Fruit fly (Drosophila melanogaster) whole organism, embryonic: Measurements from ENCODE around the gene Gas8.

Experiments used
- B-H2 ChIP-seq: fragments of 200-800 bp; sonication (Bioruptor generic); optimal IDR thresholded peaks from 2 replicates; lab custom pipeline; 2018; ENCODE audit warnings: missing biosample characterization, mild to moderate bottlenecking, missing genetic modification characterization
- Bdp1 ChIP-seq: fragments of 200-800 bp; sonication (Bioruptor generic); optimal IDR thresholded peaks from 3 replicates; lab custom pipeline; 2016; ENCODE audit warnings: missing biosample characterization, missing genetic modification characterization
- CG10274 ChIP-seq: fragments of 200-800 bp; sonication (Bioruptor generic); optimal IDR thresholded peaks from 3 replicates; lab custom pipeline; 2017; ENCODE audit warnings: missing biosample characterization, mild to moderate bottlenecking, missing genetic modification characterization
- CG10654 ChIP-seq: fragments of 200-800 bp; sonication (Bioruptor generic); optimal IDR thresholded peaks from 2 replicates; lab custom pipeline; 2016; ENCODE audit warnings: missing biosample characterization, missing genetic modification characterization
- CG11398 ChIP-seq: fragments of 200-800 bp; sonication (Bioruptor generic); optimal IDR thresholded peaks from 2 replicates; lab custom pipeline; 2016; ENCODE audit warnings: missing biosample characterization, missing genetic modification characterization
- CG12155 ChIP-seq: fragments of 200-800 bp; sonication (Bioruptor generic); optimal IDR thresholded peaks from 3 replicates; lab custom pipeline; 2016; ENCODE audit warnings: missing biosample characterization, missing genetic modification characterization
- CG15011 ChIP-seq: fragments of 200-800 bp; sonication (Bioruptor generic); optimal IDR thresholded peaks from 3 replicates; lab custom pipeline; 2018; ENCODE audit warnings: missing biosample characterization, mild to moderate bottlenecking, missing genetic modification characterization
- CG15696 ChIP-seq: fragments of 200-800 bp; sonication (Bioruptor generic); optimal IDR thresholded peaks from 2 replicates; lab custom pipeline; 2019; ENCODE audit warnings: missing biosample characterization, mild to moderate bottlenecking, missing genetic modification characterization, moderate library complexity
- CG1647 ChIP-seq: fragments of 200-800 bp; sonication (Bioruptor generic); optimal IDR thresholded peaks from 3 replicates; lab custom pipeline; 2016; ENCODE audit warnings: missing biosample characterization, missing genetic modification characterization
- CG17328 ChIP-seq: fragments of 200-800 bp; sonication (Bioruptor generic); IDR thresholded peaks from 2 replicates; pipeline ENCODE4 v1.3.6; 2022; ENCODE audit warnings: missing biosample characterization, missing genetic modification characterization
- CG1832 ChIP-seq: fragments of 200-800 bp; sonication (Bioruptor generic); optimal IDR thresholded peaks from 2 replicates; lab custom pipeline; 2017; ENCODE audit warnings: missing biosample characterization, mild to moderate bottlenecking, missing genetic modification characterization, inconsistent platforms
- CG18476 ChIP-seq: fragments of 200-800 bp; sonication (Bioruptor generic); optimal IDR thresholded peaks from 2 replicates; lab custom pipeline; 2016; ENCODE audit warnings: missing biosample characterization, mild to moderate bottlenecking, missing genetic modification characterization
- CG2678 ChIP-seq: fragments of 200-800 bp; sonication (Bioruptor generic); optimal IDR thresholded peaks from 3 replicates; lab custom pipeline; 2019; ENCODE audit warnings: missing biosample characterization, mild to moderate bottlenecking, missing genetic modification characterization, moderate library complexity
- CG33557 ChIP-seq: fragments of 200-800 bp; sonication (Bioruptor generic); optimal IDR thresholded peaks from 2 replicates; lab custom pipeline; 2019; ENCODE audit warnings: missing biosample characterization, mild to moderate bottlenecking, missing genetic modification characterization, moderate library complexity
- CG4730 ChIP-seq: fragments of 200-800 bp; sonication (Bioruptor generic); IDR thresholded peaks from 2 replicates; pipeline ENCODE4 v1.3.6; 2022; ENCODE audit warnings: missing biosample characterization, missing genetic modification characterization
- CG8290 ChIP-seq, 3 experiments: fragments of 200-800 bp; sonication (Bioruptor generic); optimal IDR thresholded peaks; 2 replicates each; lab custom pipeline; 2016 to 2019; ENCODE audit warnings: missing biosample characterization in 3 of 3, missing genetic modification characterization in 3 of 3, mild to moderate bottlenecking in 2 of 3, moderate library complexity in 1 of 3
- CG9797 ChIP-seq: fragments of 200-800 bp; sonication (Bioruptor generic); optimal IDR thresholded peaks from 3 replicates; lab custom pipeline; 2018; ENCODE audit warnings: missing biosample characterization, mild to moderate bottlenecking, missing genetic modification characterization
- CkIIα-i1 ChIP-seq: fragments of 200-800 bp; sonication (Bioruptor generic); IDR thresholded peaks from 2 replicates; pipeline ENCODE4 v1.3.6; 2022; ENCODE audit warnings: missing biosample characterization, missing genetic modification characterization
- Dad ChIP-seq: fragments of 200-800 bp; sonication (Bioruptor generic); optimal IDR thresholded peaks from 3 replicates; lab custom pipeline; 2016; ENCODE audit warnings: missing biosample characterization, missing genetic modification characterization
- GATAe ChIP-seq: fragments of 200-800 bp; sonication (Bioruptor generic); conservative IDR thresholded peaks from 2 replicates; pipeline ENCODE4 v1.3.6; 2022; ENCODE audit warnings: missing biosample characterization, missing genetic modification characterization
- Hr78 ChIP-seq, 2 experiments: fragments of 200-800 bp in 1 of 2; fragments of >200 bp in 1 of 2; sonication (Bioruptor generic) in 1 of 2; optimal IDR thresholded peaks; 2 replicates each; lab custom pipeline; 2017 to 2019; ENCODE audit warnings: missing biosample characterization in 2 of 2, missing genetic modification characterization in 2 of 2, mild to moderate bottlenecking in 1 of 2, moderate library complexity in 1 of 2
- Max ChIP-seq: fragments of 200-800 bp; sonication (Bioruptor generic); optimal IDR thresholded peaks from 2 replicates; lab custom pipeline; 2016; ENCODE audit warnings: missing biosample characterization, mild to moderate bottlenecking, missing genetic modification characterization
- NfI ChIP-seq: fragments of 200-800 bp; sonication (Bioruptor generic); optimal IDR thresholded peaks from 3 replicates; lab custom pipeline; 2018; ENCODE audit warnings: missing biosample characterization, mild to moderate bottlenecking, missing genetic modification characterization, moderate library complexity
- Ravus ChIP-seq: fragments of 200-800 bp; sonication (Bioruptor generic); IDR thresholded peaks from 2 replicates; pipeline ENCODE4 v1.3.6; 2022; ENCODE audit warnings: missing biosample characterization, missing genetic modification characterization
- Rx ChIP-seq: fragments of 200-800 bp; sonication (Bioruptor generic); IDR thresholded peaks from 2 replicates; pipeline ENCODE4 v1.3.6; 2022; ENCODE audit warnings: missing biosample characterization, missing genetic modification characterization
- Sry-β ChIP-seq: fragments of 200-800 bp; sonication (Bioruptor generic); optimal IDR thresholded peaks from 2 replicates; lab custom pipeline; 2018; ENCODE audit warnings: missing biosample characterization, mild to moderate bottlenecking, missing genetic modification characterization, moderate library complexity
- Vsx1 ChIP-seq: fragments of 200-800 bp; sonication (Bioruptor generic); optimal IDR thresholded peaks from 2 replicates; lab custom pipeline; 2017; ENCODE audit warnings: missing biosample characterization, mild to moderate bottlenecking, missing genetic modification characterization, missing genetic modification reagents
- Xrp1 ChIP-seq: fragments of 200-800 bp; sonication (Bioruptor generic); IDR thresholded peaks from 2 replicates; pipeline ENCODE4 v1.3.6; 2022; ENCODE audit warnings: missing biosample characterization, missing genetic modification characterization
- ab ChIP-seq: fragments of 200-800 bp; sonication (Bioruptor generic); optimal IDR thresholded peaks from 2 replicates; lab custom pipeline; 2016; ENCODE audit warnings: missing biosample characterization, missing genetic modification characterization
- cato ChIP-seq: fragments of 200-800 bp; sonication (Bioruptor generic); optimal IDR thresholded peaks from 2 replicates; lab custom pipeline; 2016; ENCODE audit warnings: missing biosample characterization, missing genetic modification characterization, borderline replicate concordance
- caup ChIP-seq: fragments of 200-800 bp; sonication (Bioruptor generic); optimal IDR thresholded peaks from 3 replicates; lab custom pipeline; 2017; ENCODE audit warnings: missing biosample characterization, mild to moderate bottlenecking, missing genetic modification characterization, moderate library complexity; ENCODE audit not compliant: severe bottlenecking
- chif ChIP-seq, 2 experiments: fragments of 200-800 bp; sonication (Bioruptor generic); optimal IDR thresholded peaks; 3 replicates each; lab custom pipeline; 2016; ENCODE audit warnings: missing biosample characterization in 2 of 2, missing genetic modification characterization in 2 of 2
- dimm ChIP-seq: fragments of 200-800 bp; sonication (Bioruptor generic); IDR thresholded peaks from 2 replicates; pipeline ENCODE4 v1.3.6; 2022; ENCODE audit warnings: missing biosample characterization, missing genetic modification characterization
- en ChIP-seq: fragments of 200-800 bp; sonication (Bioruptor generic); optimal IDR thresholded peaks from 2 replicates; lab custom pipeline; 2016; ENCODE audit warnings: missing biosample characterization, missing genetic modification characterization
- fd102C ChIP-seq: fragments of 200-800 bp; sonication (Bioruptor generic); optimal IDR thresholded peaks from 2 replicates; lab custom pipeline; 2018; ENCODE audit warnings: missing biosample characterization, mild to moderate bottlenecking, missing genetic modification characterization, moderate library complexity
- gem ChIP-seq: fragments of 200-800 bp; sonication (Bioruptor generic); optimal IDR thresholded peaks from 2 replicates; lab custom pipeline; 2019; ENCODE audit warnings: missing biosample characterization, mild to moderate bottlenecking, missing genetic modification characterization, moderate library complexity
- grn ChIP-seq: fragments of 200-800 bp; sonication (Bioruptor generic); optimal IDR thresholded peaks from 3 replicates; lab custom pipeline; 2017; ENCODE audit warnings: missing biosample characterization, missing genetic modification characterization
- inv ChIP-seq: fragments of 200-800 bp; sonication (Bioruptor generic); IDR thresholded peaks from 2 replicates; pipeline ENCODE4 v1.3.6; 2022; ENCODE audit warnings: missing biosample characterization, missing genetic modification characterization; ENCODE audit not compliant: partially characterized antibody
- jing ChIP-seq: fragments of 200-800 bp; sonication (Bioruptor generic); optimal IDR thresholded peaks from 2 replicates; lab custom pipeline; 2018; ENCODE audit warnings: missing biosample characterization, mild to moderate bottlenecking, missing genetic modification characterization
- klu ChIP-seq: fragments of 200-800 bp; sonication (Bioruptor generic); IDR thresholded peaks from 2 replicates; pipeline ENCODE4 v1.3.6; 2022; ENCODE audit warnings: missing biosample characterization, missing genetic modification characterization
- lab ChIP-seq: fragments of 200-800 bp; sonication (Bioruptor generic); optimal IDR thresholded peaks from 3 replicates; lab custom pipeline; 2017; ENCODE audit warnings: missing biosample characterization, missing genetic modification characterization, mild to moderate bottlenecking, moderate library complexity, missing genetic modification reagents
- mld ChIP-seq: fragments of 200-800 bp; sonication (Bioruptor generic); IDR thresholded peaks from 3 replicates; pipeline ENCODE4 v1.3.6; 2022; ENCODE audit warnings: missing biosample characterization, missing genetic modification characterization; ENCODE audit not compliant: partially characterized antibody
- psq ChIP-seq: fragments of 200-800 bp; sonication (Bioruptor generic); optimal IDR thresholded peaks from 2 replicates; lab custom pipeline; 2017; ENCODE audit warnings: missing biosample characterization, missing genetic modification characterization
- so ChIP-seq: fragments of 200-800 bp; sonication (Bioruptor generic); IDR thresholded peaks from 3 replicates; pipeline ENCODE4 v1.3.6; 2022; ENCODE audit warnings: missing biosample characterization, missing genetic modification characterization
- tap ChIP-seq: fragments of 200-800 bp; optimal IDR thresholded peaks from 3 replicates; lab custom pipeline; 2019; ENCODE audit warnings: missing biosample characterization, mild to moderate bottlenecking, missing genetic modification characterization, moderate library complexity
- vfl ChIP-seq: fragments of 200-800 bp; sonication (Bioruptor generic); optimal IDR thresholded peaks from 2 replicates; lab custom pipeline; 2016; ENCODE audit warnings: missing biosample characterization, missing genetic modification characterization
- wdn ChIP-seq: fragments of 200-800 bp; sonication (Bioruptor generic); IDR thresholded peaks from 2 replicates; pipeline ENCODE4 v1.3.6; 2022; ENCODE audit warnings: missing biosample characterization, missing genetic modification characterization
- zen ChIP-seq: fragments of 200-800 bp; sonication (Bioruptor generic); optimal IDR thresholded peaks from 3 replicates; lab custom pipeline; 2018; ENCODE audit warnings: missing biosample characterization, mild to moderate bottlenecking, missing genetic modification characterization, moderate library complexity

The Gas8 gene

DNA sequence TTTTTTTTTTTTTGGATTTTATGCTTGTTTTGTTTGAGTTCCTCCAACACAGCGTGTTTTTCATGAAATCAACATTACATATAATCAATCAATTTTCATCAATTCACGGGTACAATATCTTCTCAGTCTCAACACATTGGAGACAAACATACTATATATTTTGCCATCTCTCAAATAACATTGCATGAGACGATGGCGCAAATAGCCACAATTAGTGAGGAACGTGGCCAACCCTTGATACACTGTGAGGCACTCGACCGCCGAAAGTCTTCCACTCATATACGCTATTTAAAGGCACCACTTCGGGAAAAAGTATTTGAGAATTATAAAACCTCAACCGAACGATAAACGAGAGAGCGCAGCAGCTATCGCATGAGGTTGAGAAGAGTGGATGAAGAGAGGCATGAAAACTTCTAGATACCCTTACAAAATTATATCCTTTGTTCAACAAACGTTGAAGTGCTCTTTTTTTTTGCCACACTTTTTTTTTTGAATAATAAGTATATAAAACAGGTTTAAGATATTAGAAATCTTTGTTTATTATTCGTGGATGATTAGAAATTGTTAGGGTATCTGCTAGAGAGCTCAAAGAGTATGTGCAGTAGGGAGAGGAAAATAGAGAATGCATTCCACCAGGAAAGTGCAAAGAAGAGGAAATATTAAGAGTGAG is 41.3 kb upstream of the Gas8 start (continued):
- TF ChIP-seq wdn (GFP tag; lab: Robert Waterston, UW) (no peak), Sry-β (GFP tag; lab: Kevin White, UChicago) (peak; percentile 32), grn (GFP tag; lab: Kevin White, UChicago) (no peak), CG11398 (GFP tag; lab: Kevin White, UChicago) (peak; percentile 45), inv (GFP tag; lab: Robert Waterston, UW) (no peak), fd102C (no peak), chif (GFP tag; optimal IDR thresholded peaks at IDR 0.05; lab: Kevin White, UChicago) (peak; percentile 81 to 85), Bdp1 (peak; percentile 96), vfl (GFP tag; lab: Kevin White, UChicago) (peak; percentile 5), dimm (peak; percentile 82), CG17328 (GFP tag; lab: Robert Waterston, UW) (peak; percentile 95), ab (GFP tag; lab: Kevin White, UChicago) (no peak), jing (GFP tag; lab: Kevin White, UChicago) (peak; percentile 69), CG2678 (tag; lab: Kevin White, UChicago) (peak; percentile 91), B-H2 (GFP tag; lab: Kevin White, UChicago) (no peak), CG33557 (GFP tag; lab: Kevin White, UChicago) (peak; percentile 78), gem (tag; lab: Kevin White, UChicago) (peak; percentile 95), Rx (GFP tag; lab: Robert Waterston, UW) (peak; percentile 45), CG9797 (GFP tag; lab: Kevin White, UChicago) (no peak), CG15696 (tag; lab: Kevin White, UChicago) (peak; percentile 50), CG18476 (peak; percentile 81), klu (GFP tag; lab: Robert Waterston, UW) (peak; percentile 23; the same call in 1 of the 2 replicates), zen (tag; lab: Kevin White, UChicago) (peak; percentile 67), mld (GFP tag; lab: Robert Waterston, UW) (no peak), CG1832 (GFP tag; lab: Kevin White, UChicago) (no peak), Vsx1 (GFP tag; lab: Kevin White, UChicago) (peak; percentile 53), Ravus (GFP tag; lab: Robert Waterston, UW) (peak; percentile 70), caup (GFP tag; lab: Kevin White, UChicago) (peak; percentile 72), CG15011 (GFP tag; lab: Kevin White, UChicago) (peak; percentile 56), psq (GFP tag; lab: Kevin White, UChicago) (peak; percentile 34), Dad (GFP tag; lab: Kevin White, UChicago) (no peak), CG10654 (peak; percentile 70), CG12155 (GFP tag; lab: Kevin White, UChicago) (peak; percentile 53), CG4730 (peak; percentile 74), Hr78 (GFP tag; optimal IDR thresholded peaks at IDR 0.05; lab: Kevin White, UChicago) (peak in 1 of 2 experiments; percentile 67), GATAe (no peak), CkIIα-i1 (GFP tag; lab: Robert Waterston, UW) (no peak), Max (GFP tag; lab: Kevin White, UChicago) (peak; percentile 68), lab (peak; percentile 78), cato (GFP tag; lab: Kevin White, UChicago) (peak; percentile 62), so (GFP tag; lab: Robert Waterston, UW) (0 out of 3 replicates have a peak, but pooled peaks have one; percentile 49), CG10274 (GFP tag; lab: Kevin White, UChicago) (peak; percentile 35), tap (peak; percentile 82), NfI (GFP tag; lab: Kevin White, UChicago) (peak; percentile 74), Xrp1 (GFP tag; lab: Robert Waterston, UW) (peak; percentile 80), CG1647 (GFP tag; lab: Kevin White, UChicago) (peak; percentile 48), CG8290 (GFP tag; optimal IDR thresholded peaks at IDR 0.05; lab: Kevin White, UChicago) (peak; percentile 50), CG8290 (tag; optimal IDR thresholded peaks at IDR 0.05; lab: Kevin White, UChicago) (peak in 1 of 2 experiments; percentile 2), en (GFP tag; lab: Kevin White, UChicago) (no peak)
